Worm (Caenorhabditis elegans) whole organism, L3 larva: Measurements from ENCODE around the gene ubc-1.

Source experiments
- aly-2 ChIP-seq: fragments of 150-350 bp; optimal IDR thresholded peaks from 2 replicates; lab custom pipeline; 2014; ENCODE audit warnings: missing biosample characterization, missing genetic modification characterization
- ceh-16 ChIP-seq: sonication (generic microtip); optimal IDR thresholded peaks from 2 replicates; lab custom pipeline; 2017; ENCODE audit warnings: missing biosample characterization, missing genetic modification characterization
- ceh-28 ChIP-seq: fragments of 150-350 bp; optimal IDR thresholded peaks from 2 replicates; lab custom pipeline; 2014; ENCODE audit warnings: missing biosample characterization, missing genetic modification reagents, missing genetic modification characterization
- ceh-82 ChIP-seq: fragments of 150-350 bp; optimal IDR thresholded peaks from 2 replicates; lab custom pipeline; 2014; ENCODE audit warnings: missing biosample characterization, missing genetic modification characterization
- ceh-9 ChIP-seq: sonication (generic microtip); optimal IDR thresholded peaks from 2 replicates; lab custom pipeline; 2018; ENCODE audit warnings: missing biosample characterization, missing genetic modification characterization
- daf-12 ChIP-seq: fragments of 150-350 bp; optimal IDR thresholded peaks from 2 replicates; lab custom pipeline; 2014; ENCODE audit warnings: missing biosample characterization, missing genetic modification reagents, missing genetic modification characterization
- egl-5 ChIP-seq: fragments of 150-350 bp; optimal IDR thresholded peaks from 2 replicates; lab custom pipeline; 2017; ENCODE audit warnings: missing biosample characterization, missing genetic modification reagents, missing genetic modification characterization, inconsistent platforms
- elt-2 ChIP-seq: sonication (generic microtip); optimal IDR thresholded peaks from 2 replicates; lab custom pipeline; 2016; ENCODE audit warnings: missing genetic modification reagents, mild to moderate bottlenecking, missing genetic modification characterization, missing compliant biosample characterization
- elt-3 ChIP-seq, 3 experiments: fragments of 150-350 bp in 1 of 3; sonication (generic microtip) in 2 of 3; optimal IDR thresholded peaks; 2 replicates in 2 of 3; 4 replicates in 1 of 3; lab custom pipeline; 2014 to 2017; ENCODE audit warnings: missing biosample characterization in 3 of 3, missing genetic modification characterization in 3 of 3
- fkh-10 ChIP-seq: sonication (generic microtip); optimal IDR thresholded peaks from 2 replicates; lab custom pipeline; 2017; ENCODE audit warnings: missing biosample characterization, missing genetic modification reagents, missing genetic modification characterization
- fkh-2 ChIP-seq: fragments of 150-350 bp; optimal IDR thresholded peaks from 2 replicates; lab custom pipeline; 2014; ENCODE audit warnings: missing biosample characterization, missing genetic modification reagents, missing genetic modification characterization
- hmg-11 ChIP-seq: sonication (generic microtip); optimal IDR thresholded peaks from 2 replicates; lab custom pipeline; 2016; ENCODE audit warnings: missing genetic modification characterization, missing compliant biosample characterization
- jun-1 ChIP-seq: fragments of 150-350 bp; optimal IDR thresholded peaks from 2 replicates; lab custom pipeline; 2014; ENCODE audit warnings: missing biosample characterization, missing genetic modification reagents, missing genetic modification characterization
- lin-39 ChIP-seq: fragments of 150-350 bp; optimal IDR thresholded peaks from 2 replicates; lab custom pipeline; 2018; ENCODE audit warnings: missing biosample characterization, missing genetic modification reagents, missing genetic modification characterization
- lsy-12 ChIP-seq: sonication (generic microtip); optimal IDR thresholded peaks from 2 replicates; lab custom pipeline; 2016; ENCODE audit warnings: mild to moderate bottlenecking, missing genetic modification characterization, missing compliant biosample characterization
- nfya-1 ChIP-seq: sonication (generic microtip); optimal IDR thresholded peaks from 2 replicates; lab custom pipeline; 2017; ENCODE audit warnings: missing genetic modification characterization, mild to moderate bottlenecking, missing compliant biosample characterization, antibody characterized with exemption, moderate library complexity; ENCODE audit not compliant: insufficient read depth
- nhr-11 ChIP-seq: fragments of 150-350 bp; optimal IDR thresholded peaks from 2 replicates; lab custom pipeline; 2014; ENCODE audit warnings: missing biosample characterization, missing genetic modification characterization
- nhr-12 ChIP-seq: fragments of 150-350 bp; optimal IDR thresholded peaks from 2 replicates; lab custom pipeline; 2014; ENCODE audit warnings: missing biosample characterization, missing genetic modification characterization
- nhr-23 ChIP-seq: fragments of 150-350 bp; optimal IDR thresholded peaks from 2 replicates; lab custom pipeline; 2014; ENCODE audit warnings: missing biosample characterization, missing genetic modification reagents, missing genetic modification characterization
- nhr-25 ChIP-seq: sonication (generic microtip); optimal IDR thresholded peaks from 2 replicates; lab custom pipeline; 2017; ENCODE audit warnings: missing biosample characterization, missing genetic modification characterization
- pha-4 ChIP-seq: fragments of 150-350 bp; optimal IDR thresholded peaks from 2 replicates; lab custom pipeline; 2014; ENCODE audit warnings: missing biosample characterization, missing genetic modification reagents, missing genetic modification characterization
- pqm-1 ChIP-seq: fragments of 150-350 bp; optimal IDR thresholded peaks from 2 replicates; lab custom pipeline; 2017; ENCODE audit warnings: missing biosample characterization, missing genetic modification characterization, inconsistent platforms
- sea-2 ChIP-seq: fragments of 150-350 bp; sonication (generic microtip); optimal IDR thresholded peaks from 4 replicates; lab custom pipeline; 2014; ENCODE audit warnings: missing biosample characterization, missing genetic modification reagents, missing genetic modification characterization
- skn-1 ChIP-seq: fragments of 150-350 bp; optimal IDR thresholded peaks from 2 replicates; lab custom pipeline; 2014; ENCODE audit warnings: missing biosample characterization, missing genetic modification characterization
- tbx-2 ChIP-seq: sonication (generic microtip); optimal IDR thresholded peaks from 2 replicates; lab custom pipeline; 2016; ENCODE audit warnings: mild to moderate bottlenecking, missing genetic modification characterization, missing compliant biosample characterization
- unc-39 ChIP-seq: sonication (generic microtip); optimal IDR thresholded peaks from 4 replicates; lab custom pipeline; 2017; ENCODE audit warnings: missing biosample characterization, missing genetic modification characterization
- unc-62 ChIP-seq: fragments of 150-350 bp; sonication (generic microtip); optimal IDR thresholded peaks from 4 replicates; lab custom pipeline; 2014; ENCODE audit warnings: missing biosample characterization, missing genetic modification reagents, missing genetic modification characterization
- zag-1 ChIP-seq: fragments of 150-350 bp; optimal IDR thresholded peaks from 2 replicates; lab custom pipeline; 2014; ENCODE audit warnings: missing biosample characterization, missing genetic modification characterization
- ztf-11 ChIP-seq: fragments of 150-350 bp; optimal IDR thresholded peaks from 2 replicates; lab custom pipeline; 2014; ENCODE audit warnings: missing biosample characterization, missing genetic modification characterization

ubc-1 gene

ce11 chrIV:4108767-4109166, 5.9 kb downstream of the ubc-1 start, which contains the start of gene C35B1.7:
Gene C35B1.7 (plus strand): TSS chrIV:4109067.
- TF ChIP-seq sea-2 (GFP tag; lab: Kevin White, UChicago) (no peak), hmg-11 (no peak), jun-1 (tag; lab: Kevin White, UChicago) (no peak), unc-62 (GFP tag; lab: Kevin White, UChicago) (no peak), aly-2 (tag; lab: Kevin White, UChicago) (no peak), skn-1 (no peak), nhr-25 (tag; lab: Kevin White, UChicago) (no peak), elt-3 (tag; optimal IDR thresholded peaks at IDR 0.05; lab: Kevin White, UChicago) (no peak), lsy-12 (tag; lab: Kevin White, UChicago) (no peak), ceh-16 (tag; lab: Kevin White, UChicago) (no peak), ztf-11 (tag; lab: Kevin White, UChicago) (no peak), egl-5 (tag; lab: Kevin White, UChicago) (no peak), nhr-23 (tag; lab: Kevin White, UChicago) (no peak), nhr-11 (tag; lab: Kevin White, UChicago) (no peak)
- TF ChIP-seq, all 47 proteins: peak for 0

- no peak for TF ChIP-seq fkh-2 (tag; lab: Kevin White, UChicago)
- TF ChIP-seq fkh-10, result no peak
- no peak for TF ChIP-seq lsy-12 (tag; lab: Kevin White, UChicago)
Measured at ce11 chrIV:4112387-4112786, 9.6 kb downstream of the ubc-1 start, which contains the start of gene F49F1.14. Gene F49F1.14 (minus strand): TSS chrIV:4112487.

- TF ChIP-seq zag-1 (tag; lab: Kevin White, UChicago) (no peak), lin-39 (tag; lab: Kevin White, UChicago) (no peak), ceh-16 (tag; lab: Kevin White, UChicago) (no peak), daf-12 (no peak), ceh-9 (tag; lab: Kevin White, UChicago) (no peak)
Measured at ce11 chrIV:4114526-4114925, 11.7 kb downstream of the ubc-1 start, which contains the start of gene F49F1.15. Gene F49F1.15 (minus strand): TSS chrIV:4114626.

ce11 chrIV:4115634-4116033, 12.8 kb downstream of the ubc-1 start, which contains the start of the genes F49F1.4 and F49F1.2:
Gene F49F1.4 (minus strand): TSS chrIV:4115734.
Gene F49F1.2 (plus strand): TSS chrIV:4115943.
- TF ChIP-seq pha-4, result no peak
- TF ChIP-seq sea-2 (GFP tag; lab: Kevin White, UChicago), result no peak
- no peak for TF ChIP-seq pqm-1 (tag; lab: Kevin White, UChicago)
- TF ChIP-seq ceh-28 (tag; lab: Kevin White, UChicago), result no peak
- TF ChIP-seq lin-39 (tag; lab: Kevin White, UChicago), result no peak
- no peak for TF ChIP-seq fkh-2 (tag; lab: Kevin White, UChicago)
- TF ChIP-seq tbx-2, result no peak
- no peak for TF ChIP-seq skn-1
- TF ChIP-seq zag-1 (tag; lab: Kevin White, UChicago), result no peak

- TF ChIP-seq unc-39 (no peak), fkh-2 (tag; lab: Kevin White, UChicago) (no peak), ceh-82 (no peak), jun-1 (tag; lab: Kevin White, UChicago) (no peak), elt-2 (tag; lab: Kevin White, UChicago) (peak; percentile 65)
Measured at ce11 chrIV:4117432-4117831, 14.6 kb downstream of the ubc-1 start, which contains the start of gene drd-50. Gene drd-50 (plus strand): TSS chrIV:4117732.

ce11 chrIV:4120263-4120662, 17.4 kb downstream of the ubc-1 start, which contains the start of gene F49F1.5:
Gene F49F1.5 (minus strand): TSS chrIV:4120415.
- TF ChIP-seq nhr-12 (tag; lab: Kevin White, UChicago) (no peak), ceh-82 (no peak), elt-2 (tag; lab: Kevin White, UChicago) (peak; percentile 63)

- TF ChIP-seq elt-2 (tag; lab: Kevin White, UChicago) (peak; percentile 77), nfya-1 (no peak), pqm-1 (tag; lab: Kevin White, UChicago) (peak; percentile 31)
Measured at ce11 chrIV:4121055-4121454, 18.2 kb downstream of the ubc-1 start.
